Worm (Caenorhabditis elegans) whole organism, late embryonic: ENCODE results near the gene srg-45.

Source experiments
- C38D4.7 ChIP-seq: fragments of 200-800 bp; sonication (Bioruptor generic); optimal IDR thresholded peaks from 2 replicates; lab custom pipeline; 2018; ENCODE audit warnings: mild to moderate bottlenecking, missing genetic modification characterization, moderate library complexity, missing compliant biosample characterization
- ama-1 ChIP-seq: fragments of 150-350 bp; optimal IDR thresholded peaks from 2 replicates; lab custom pipeline; 2014
- ceh-31 ChIP-seq: sonication (generic microtip); optimal IDR thresholded peaks from 2 replicates; lab custom pipeline; 2016; ENCODE audit warnings: missing genetic modification characterization, missing compliant biosample characterization
- ets-4 ChIP-seq: sonication (generic microtip); optimal IDR thresholded peaks from 2 replicates; lab custom pipeline; 2016; ENCODE audit warnings: missing genetic modification characterization, missing compliant biosample characterization
- hlh-8 ChIP-seq: sonication (generic microtip); optimal IDR thresholded peaks from 2 replicates; lab custom pipeline; 2016; ENCODE audit warnings: missing genotype, missing genetic modification characterization, missing compliant biosample characterization
- nhr-11 ChIP-seq: fragments of 150-350 bp; optimal IDR thresholded peaks from 2 replicates; lab custom pipeline; 2014; ENCODE audit warnings: missing biosample characterization, missing genetic modification characterization
- nhr-232 ChIP-seq: sonication (generic microtip); optimal IDR thresholded peaks from 2 replicates; lab custom pipeline; 2016; ENCODE audit warnings: missing genetic modification characterization, missing compliant biosample characterization
- npax-4 ChIP-seq: sonication (generic microtip); optimal IDR thresholded peaks from 2 replicates; lab custom pipeline; 2016; ENCODE audit warnings: missing genetic modification characterization, missing compliant biosample characterization
- pha-4 ChIP-seq: fragments of 150-350 bp; optimal IDR thresholded peaks from 2 replicates; lab custom pipeline; 2018; ENCODE audit warnings: missing biosample characterization, missing genetic modification reagents, missing genetic modification characterization
- pqm-1 ChIP-seq: sonication (generic microtip); optimal IDR thresholded peaks from 2 replicates; lab custom pipeline; 2016; ENCODE audit warnings: missing genetic modification characterization, missing compliant biosample characterization
- ref-2 ChIP-seq: sonication (generic microtip); optimal IDR thresholded peaks from 2 replicates; lab custom pipeline; 2016; ENCODE audit warnings: missing genetic modification characterization, missing compliant biosample characterization
- sox-4 ChIP-seq: sonication (generic microtip); optimal IDR thresholded peaks from 2 replicates; lab custom pipeline; 2017; ENCODE audit warnings: mild to moderate bottlenecking, missing genetic modification characterization, inconsistent platforms, missing compliant biosample characterization

ce11 chrV:12275714-12276113 is 31.6 kb upstream of the srg-45 start:
- TF ChIP-seq hlh-8 (tag; lab: Kevin White, UChicago) (no peak), pqm-1 (tag; lab: Kevin White, UChicago) (no peak), ref-2 (tag; lab: Kevin White, UChicago) (no peak), ceh-31 (tag; lab: Kevin White, UChicago) (no peak), C38D4.7 (no peak), pha-4 (tag; lab: Kevin White, UChicago) (no peak), nhr-11 (tag; lab: Kevin White, UChicago) (no peak), ets-4 (tag; lab: Kevin White, UChicago) (no peak), nhr-232 (no peak), npax-4 (tag; lab: Kevin White, UChicago) (no peak), ama-1 (lab: Kevin White, UChicago) (no peak), sox-4 (tag; lab: Kevin White, UChicago) (no peak)
